Worm (Caenorhabditis elegans) whole organism, L4 larva: Measurements from ENCODE around the gene F36H9.5.

Source experiments
- F44E2.7 ChIP-seq: fragments of 200-800 bp; sonication (Bioruptor generic); IDR thresholded peaks from 2 replicates; pipeline ENCODE4 v2.1.2; 2022; ENCODE audit warnings: missing genetic modification characterization, missing compliant biosample characterization
- T20F7.1 ChIP-seq: fragments of 200-800 bp; sonication (Bioruptor generic); optimal IDR thresholded peaks from 2 replicates; lab custom pipeline; 2018; ENCODE audit warnings: mild to moderate bottlenecking, missing genetic modification characterization, missing compliant biosample characterization
- ZK337.2 ChIP-seq: fragments of 200-800 bp; sonication (Bioruptor generic); IDR thresholded peaks from 2 replicates; pipeline ENCODE4 v1.3.6; 2022; ENCODE audit warnings: missing genetic modification reagents, missing genetic modification characterization, missing compliant biosample characterization
- ZK546.5 ChIP-seq, 2 experiments: sonication (generic microtip); optimal IDR thresholded peaks; 2 replicates each; lab custom pipeline; 2017; ENCODE audit warnings: missing biosample characterization in 2 of 2, missing genetic modification characterization in 2 of 2
- aly-2 ChIP-seq: sonication (generic microtip); optimal IDR thresholded peaks from 2 replicates; lab custom pipeline; 2018; ENCODE audit warnings: missing biosample characterization, missing genetic modification characterization
- ama-1 ChIP-seq: fragments of 150-350 bp; optimal IDR thresholded peaks from 2 replicates; lab custom pipeline; 2014; ENCODE audit warnings: inconsistent platforms, mixed read lengths
- attf-4 ChIP-seq: sonication (generic microtip); optimal IDR thresholded peaks from 3 replicates; lab custom pipeline; 2017; ENCODE audit warnings: missing biosample characterization, missing genetic modification characterization
- ceh-32 ChIP-seq: sonication (generic microtip); optimal IDR thresholded peaks from 2 replicates; lab custom pipeline; 2016; ENCODE audit warnings: mild to moderate bottlenecking, missing genetic modification characterization, missing compliant biosample characterization; ENCODE audit not compliant: poor library complexity
- ceh-62 ChIP-seq: sonication (generic microtip); optimal IDR thresholded peaks from 2 replicates; lab custom pipeline; 2017; ENCODE audit warnings: missing biosample characterization, missing genetic modification characterization
- daf-12 ChIP-seq: fragments of 150-350 bp; optimal IDR thresholded peaks from 2 replicates; lab custom pipeline; 2014; ENCODE audit warnings: missing biosample characterization, missing genetic modification reagents, missing genetic modification characterization
- daf-8 ChIP-seq: fragments of 200-800 bp; sonication (Bioruptor generic); IDR thresholded peaks from 2 replicates; pipeline ENCODE4 v1.3.6; 2022; ENCODE audit warnings: missing genetic modification characterization, missing compliant biosample characterization
- dve-1 ChIP-seq: sonication (generic microtip); optimal IDR thresholded peaks from 2 replicates; lab custom pipeline; 2017; ENCODE audit warnings: antibody characterized with exemption, mild to moderate bottlenecking, missing genetic modification characterization, missing compliant biosample characterization; ENCODE audit not compliant: insufficient read depth
- fos-1 ChIP-seq: fragments of 150-350 bp; optimal IDR thresholded peaks from 2 replicates; lab custom pipeline; 2014; ENCODE audit warnings: missing biosample characterization, missing genetic modification characterization
- lin-1 ChIP-seq: fragments of 200-800 bp; sonication (Bioruptor generic); IDR thresholded peaks from 2 replicates; pipeline ENCODE4 v1.3.6; 2022; ENCODE audit warnings: missing genetic modification reagents, missing genetic modification characterization, missing compliant biosample characterization
- lin-15B ChIP-seq: fragments of 150-350 bp; sonication (generic microtip); optimal IDR thresholded peaks from 3 replicates; lab custom pipeline; 2014; ENCODE audit warnings: missing biosample characterization, missing genetic modification characterization
- lin-38 ChIP-seq: fragments of 200-800 bp; sonication (Bioruptor generic); IDR thresholded peaks from 2 replicates; pipeline ENCODE4 v1.3.6; 2022; ENCODE audit warnings: missing genetic modification reagents, missing genetic modification characterization, missing compliant biosample characterization
- lin-39 ChIP-seq: fragments of 150-350 bp; optimal IDR thresholded peaks from 2 replicates; lab custom pipeline; 2014; ENCODE audit warnings: missing biosample characterization, missing genetic modification reagents, missing genetic modification characterization
- lsy-2 ChIP-seq, 2 experiments: fragments of 150-350 bp in 1 of 2; sonication (generic microtip) in 1 of 2; optimal IDR thresholded peaks; 2 replicates each; lab custom pipeline; 2014 to 2017; ENCODE audit warnings: missing biosample characterization in 2 of 2, missing genetic modification characterization in 2 of 2
- madf-5 ChIP-seq, 2 experiments: fragments of 200-800 bp; sonication (Bioruptor generic); IDR thresholded peaks; 2 replicates each; pipeline ENCODE4 v1.3.6; 2022; ENCODE audit warnings: missing compliant biosample characterization in 2 of 2, missing genetic modification characterization in 2 of 2
- mdt-29 ChIP-seq: fragments of 200-800 bp; sonication (Bioruptor generic); IDR thresholded peaks from 2 replicates; pipeline ENCODE4 v1.3.6; 2022; ENCODE audit warnings: missing genetic modification reagents, missing genetic modification characterization, missing compliant biosample characterization
- mxl-3 ChIP-seq: fragments of 200-800 bp; sonication (Bioruptor generic); optimal IDR thresholded peaks from 2 replicates; lab custom pipeline; 2018; ENCODE audit warnings: mild to moderate bottlenecking, missing genetic modification characterization, missing compliant biosample characterization
- nhr-102 ChIP-seq: sonication (generic microtip); optimal IDR thresholded peaks from 2 replicates; lab custom pipeline; 2016; ENCODE audit warnings: mild to moderate bottlenecking, missing genetic modification characterization, moderate library complexity, missing compliant biosample characterization
- nhr-11 ChIP-seq: fragments of 150-350 bp; optimal IDR thresholded peaks from 2 replicates; lab custom pipeline; 2014; ENCODE audit warnings: missing biosample characterization, missing genetic modification characterization
- nhr-111 ChIP-seq: fragments of 200-800 bp; sonication (Bioruptor generic); optimal IDR thresholded peaks from 2 replicates; lab custom pipeline; 2018; ENCODE audit warnings: mild to moderate bottlenecking, missing genetic modification characterization, missing compliant biosample characterization
- nhr-237 ChIP-seq: sonication (generic microtip); optimal IDR thresholded peaks from 2 replicates; lab custom pipeline; 2017; ENCODE audit warnings: missing biosample characterization, missing genetic modification characterization
- nhr-25 ChIP-seq: sonication (generic microtip); optimal IDR thresholded peaks from 2 replicates; lab custom pipeline; 2017; ENCODE audit warnings: missing genetic modification characterization, mild to moderate bottlenecking, missing compliant biosample characterization, antibody characterized with exemption, moderate library complexity, borderline replicate concordance; ENCODE audit not compliant: insufficient read depth
- nhr-28 ChIP-seq: fragments of 150-350 bp; optimal IDR thresholded peaks from 2 replicates; lab custom pipeline; 2014; ENCODE audit warnings: missing biosample characterization, missing genetic modification characterization
- nhr-41 ChIP-seq: fragments of 200-800 bp; sonication (Bioruptor generic); IDR thresholded peaks from 2 replicates; pipeline ENCODE4 v1.3.6; 2022; ENCODE audit warnings: missing genetic modification reagents, missing genetic modification characterization, missing compliant biosample characterization
- nhr-42 ChIP-seq: fragments of 200-800 bp; sonication (Bioruptor generic); IDR thresholded peaks from 2 replicates; pipeline ENCODE4 v1.3.6; 2022; ENCODE audit warnings: missing genetic modification characterization, missing compliant biosample characterization
- nhr-48 ChIP-seq: sonication (generic microtip); optimal IDR thresholded peaks from 2 replicates; lab custom pipeline; 2016; ENCODE audit warnings: mild to moderate bottlenecking, missing genetic modification characterization, missing compliant biosample characterization
- nhr-6 ChIP-seq: fragments of 150-350 bp; optimal IDR thresholded peaks from 2 replicates; lab custom pipeline; 2014; ENCODE audit warnings: missing biosample characterization, missing genetic modification characterization
- nhr-76 ChIP-seq: fragments of 150-350 bp; optimal IDR thresholded peaks from 2 replicates; lab custom pipeline; 2014; ENCODE audit warnings: missing biosample characterization, missing genetic modification characterization
- pha-4 ChIP-seq, 2 experiments: fragments of 150-350 bp in 1 of 2; fragments of 200-800 bp in 1 of 2; sonication (Bioruptor generic) in 1 of 2; IDR thresholded peaks in 1 of 2; optimal IDR thresholded peaks in 1 of 2; 2 replicates each; pipeline versions ENCODE4 v1.3.6 to Lab custom; 2014 to 2022; ENCODE audit warnings: missing genetic modification characterization in 2 of 2, missing genetic modification reagents in 2 of 2, missing biosample characterization in 1 of 2, missing compliant biosample characterization in 1 of 2
- pqm-1 ChIP-seq: sonication (generic microtip); optimal IDR thresholded peaks from 2 replicates; lab custom pipeline; 2017; ENCODE audit warnings: missing biosample characterization, missing genetic modification characterization
- rbr-2 ChIP-seq: sonication (generic microtip); optimal IDR thresholded peaks from 2 replicates; lab custom pipeline; 2016; ENCODE audit warnings: missing genotype, missing genetic modification characterization, missing compliant biosample characterization
- sdz-12 ChIP-seq: fragments of 200-800 bp; sonication (Bioruptor generic); optimal IDR thresholded peaks from 2 replicates; lab custom pipeline; 2018; ENCODE audit warnings: mild to moderate bottlenecking, missing genetic modification characterization, missing compliant biosample characterization
- set-16 ChIP-seq: fragments of 200-800 bp; sonication (Bioruptor generic); IDR thresholded peaks from 2 replicates; pipeline ENCODE4 v1.3.6; 2022; ENCODE audit warnings: missing genetic modification reagents, missing genetic modification characterization, missing compliant biosample characterization
- skn-1 ChIP-seq: fragments of 150-350 bp; optimal IDR thresholded peaks from 2 replicates; lab custom pipeline; 2014; ENCODE audit warnings: missing biosample characterization, missing genetic modification characterization
- snpc-4 ChIP-seq: fragments of 150-350 bp; optimal IDR thresholded peaks from 2 replicates; lab custom pipeline; 2014; ENCODE audit warnings: missing biosample characterization, missing genetic modification characterization
- spr-1 ChIP-seq: sonication (generic microtip); optimal IDR thresholded peaks from 2 replicates; lab custom pipeline; 2016; ENCODE audit warnings: mild to moderate bottlenecking, missing genetic modification characterization, missing compliant biosample characterization
- tra-1 ChIP-seq: fragments of 200-800 bp; sonication (Bioruptor generic); IDR thresholded peaks from 2 replicates; pipeline ENCODE4 v1.3.6; 2022; ENCODE audit warnings: missing genetic modification reagents, missing genetic modification characterization, missing compliant biosample characterization
- unc-39 ChIP-seq: sonication (generic microtip); optimal IDR thresholded peaks from 2 replicates; lab custom pipeline; 2017; ENCODE audit warnings: missing biosample characterization, missing genetic modification characterization
- unc-62 ChIP-seq, 3 experiments: fragments of 150-350 bp in 1 of 3; sonication (generic microtip); optimal IDR thresholded peaks in 2 of 3; peaks in 1 of 3; 1 replicate in 1 of 3; 2 replicates in 2 of 3; lab custom pipeline; 2014 to 2017; ENCODE audit warnings: missing biosample characterization in 3 of 3, missing genetic modification characterization in 3 of 3, missing genetic modification reagents in 3 of 3, missing genotype in 1 of 3
- zfp-2 ChIP-seq: sonication (generic microtip); optimal IDR thresholded peaks from 2 replicates; lab custom pipeline; 2016; ENCODE audit warnings: mild to moderate bottlenecking, missing genetic modification characterization, missing compliant biosample characterization

F36H9.5 gene

DNA sequence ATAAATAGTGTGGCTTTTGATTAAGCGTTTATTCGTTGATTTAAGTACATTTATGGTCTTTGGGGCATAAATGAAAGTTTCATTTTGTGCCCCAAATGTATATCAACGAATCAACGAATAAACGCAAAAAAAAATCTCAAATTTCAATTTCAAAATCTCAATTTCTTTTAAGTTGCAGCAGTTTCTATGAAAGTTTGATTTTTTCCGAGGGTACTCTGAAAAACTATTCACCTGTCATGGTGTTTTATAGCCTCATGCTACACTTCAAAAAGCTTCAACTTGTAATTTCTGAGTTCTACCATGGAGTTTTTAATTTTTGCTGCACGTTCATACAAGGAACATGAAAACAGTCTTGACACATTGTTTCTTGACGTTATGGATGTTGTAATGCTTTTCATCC is 29.3 kb downstream of the F36H9.5 start, which contains the start of gene ZK697.1 (continued):
- TF ChIP-seq skn-1 (tag; lab: Kevin White, UChicago), result no peak
- no peak for TF ChIP-seq pqm-1 (tag; lab: Kevin White, UChicago)
- no peak for TF ChIP-seq snpc-4 (tag; lab: Kevin White, UChicago)

- TF ChIP-seq nhr-102 (tag; lab: Kevin White, UChicago), result no peak
- TF ChIP-seq pha-4 (GFP tag; IDR thresholded peaks at IDR 0.05; lab: Robert Waterston, UW), result no peak
- TF ChIP-seq pha-4 (tag; optimal IDR thresholded peaks at IDR 0.05; lab: Kevin White, UChicago), result no peak
- no peak for TF ChIP-seq unc-62 (GFP tag; optimal IDR thresholded peaks at IDR 0.05 in 1 of 2; lab: Kevin White, UChicago)
- no peak for TF ChIP-seq unc-62 (tag; optimal IDR thresholded peaks at IDR 0.05; lab: Kevin White, UChicago)
- no peak for TF ChIP-seq attf-4 (tag; lab: Kevin White, UChicago)
- no peak for TF ChIP-seq nhr-76 (tag; lab: Kevin White, UChicago)
- no peak for TF ChIP-seq mxl-3 (GFP tag; lab: Kevin White, UChicago)
- TF ChIP-seq sdz-12, result no peak
- TF ChIP-seq tra-1 (GFP tag; lab: Robert Waterston, UW), result no peak
- no peak for TF ChIP-seq daf-8 (GFP tag; lab: Robert Waterston, UW)
- TF ChIP-seq mdt-29, result no peak
- TF ChIP-seq F44E2.7, result no peak
- no peak for TF ChIP-seq dve-1 (tag; lab: Kevin White, UChicago)
- TF ChIP-seq zfp-2, result no peak
- TF ChIP-seq lin-39, result no peak
- TF ChIP-seq nhr-42 (GFP tag; lab: Robert Waterston, UW), result no peak
- no peak for TF ChIP-seq lin-38
- no peak for TF ChIP-seq aly-2 (tag; lab: Kevin White, UChicago)
- TF ChIP-seq nhr-6 (tag; lab: Kevin White, UChicago), result no peak
- no peak for TF ChIP-seq pqm-1 (tag; lab: Kevin White, UChicago)
Measured at ce11 chrV:1751449-1751848, 30.4 kb downstream of the F36H9.5 start, which contains the start of gene srh-199. Gene srh-199 (minus strand): TSS chrV:1751549.

DNA sequence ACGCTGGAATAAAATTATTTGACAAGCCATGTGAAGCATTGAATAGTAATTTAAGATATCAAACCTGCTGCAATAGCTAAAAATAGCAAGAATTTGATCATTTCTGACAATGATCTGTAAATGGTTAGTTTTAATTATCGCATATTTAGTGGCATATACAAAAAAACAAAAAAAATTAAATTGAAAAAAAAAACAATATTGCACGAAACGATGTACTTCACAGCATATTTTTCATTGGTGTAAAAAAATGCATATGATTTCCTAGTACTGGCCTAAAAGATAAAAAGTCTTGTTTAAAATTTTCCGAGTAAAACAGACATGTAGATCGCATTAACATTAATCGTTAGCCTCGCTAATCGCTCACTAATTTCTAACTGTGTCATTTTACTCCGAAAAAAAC is 32.8 kb downstream of the F36H9.5 start, which contains the start of gene ZK697.8:
Gene ZK697.8 (minus strand): TSS at position 101 of the 400 bp plus-strand sequence.
- TF ChIP-seq set-16 (GFP tag; lab: Robert Waterston, UW) (no peak), fos-1 (tag; lab: Kevin White, UChicago) (no peak), rbr-2 (tag; lab: Kevin White, UChicago) (no peak), daf-8 (GFP tag; lab: Robert Waterston, UW) (no peak), nhr-102 (tag; lab: Kevin White, UChicago) (no peak), madf-5 (GFP tag; IDR thresholded peaks at IDR 0.05; lab: Robert Waterston, UW) (no peak), lin-1 (GFP tag; lab: Robert Waterston, UW) (no peak), nhr-28 (tag; lab: Kevin White, UChicago) (no peak), nhr-237 (no peak), daf-12 (tag; lab: Kevin White, UChicago) (no peak), lin-15B (no peak), nhr-111 (GFP tag; lab: Kevin White, UChicago) (no peak), T20F7.1 (GFP tag; lab: Kevin White, UChicago) (no peak), unc-39 (no peak), ZK337.2 (GFP tag; lab: Robert Waterston, UW) (no peak), snpc-4 (tag; lab: Kevin White, UChicago) (no peak), ZK546.5 (tag; optimal IDR thresholded peaks at IDR 0.05; lab: Kevin White, UChicago) (no peak)

ce11 chrV:1743205-1743870 is 38.5 kb downstream of the F36H9.5 start, which contains the start of gene nhr-256:
Gene nhr-256 (plus strand): TSS chrV:1743771.
- no peak for TF ChIP-seq lsy-2 (tag; optimal IDR thresholded peaks at IDR 0.05; lab: Kevin White, UChicago)
- peak; percentile 86 for TF ChIP-seq nhr-48 (tag; lab: Kevin White, UChicago)
- peak; percentile 32 for TF ChIP-seq nhr-6 (tag; lab: Kevin White, UChicago)
- no peak for TF ChIP-seq ceh-62 (tag; lab: Kevin White, UChicago)
- no peak for TF ChIP-seq ceh-32
- peak; percentile 22 for TF ChIP-seq nhr-76 (tag; lab: Kevin White, UChicago)
- TF ChIP-seq spr-1 (tag; lab: Kevin White, UChicago), result peak; percentile 5
- TF ChIP-seq skn-1 (tag; lab: Kevin White, UChicago), result no peak
- TF ChIP-seq unc-62 (GFP tag; optimal IDR thresholded peaks at IDR 0.05 in 1 of 2; lab: Kevin White, UChicago), result peak in 1 of 2 experiments; percentile 67
- TF ChIP-seq unc-62 (tag; optimal IDR thresholded peaks at IDR 0.05; lab: Kevin White, UChicago), result no peak
- TF ChIP-seq ama-1 (lab: Kevin White, UChicago), result no peak
- TF ChIP-seq dve-1 (tag; lab: Kevin White, UChicago), result peak; percentile 94
- peak; percentile 21 for TF ChIP-seq nhr-11 (tag; lab: Kevin White, UChicago)
- TF ChIP-seq nhr-25 (tag; lab: Kevin White, UChicago), result peak; percentile 15
- 0 out of 2 replicates have a peak, but pooled peaks have one; percentile 47 for TF ChIP-seq nhr-41
